Worm (Caenorhabditis elegans) whole organism, L3 larva: ENCODE results near the gene srj-6.

Experiments used
- ZK546.5 ChIP-seq: sonication (generic microtip); optimal IDR thresholded peaks from 2 replicates; lab custom pipeline; 2017; ENCODE audit warnings: missing biosample characterization, missing genetic modification characterization
- aly-2 ChIP-seq: fragments of 150-350 bp; optimal IDR thresholded peaks from 2 replicates; lab custom pipeline; 2014; ENCODE audit warnings: missing biosample characterization, missing genetic modification characterization
- daf-12 ChIP-seq: fragments of 150-350 bp; optimal IDR thresholded peaks from 2 replicates; lab custom pipeline; 2014; ENCODE audit warnings: missing biosample characterization, missing genetic modification reagents, missing genetic modification characterization
- lsy-12 ChIP-seq: sonication (generic microtip); optimal IDR thresholded peaks from 2 replicates; lab custom pipeline; 2016; ENCODE audit warnings: mild to moderate bottlenecking, missing genetic modification characterization, missing compliant biosample characterization
- nhr-76 ChIP-seq: fragments of 150-350 bp; sonication (generic microtip); optimal IDR thresholded peaks from 5 replicates; lab custom pipeline; 2014; ENCODE audit warnings: missing biosample characterization, missing genetic modification characterization
- pha-4 ChIP-seq: fragments of 150-350 bp; optimal IDR thresholded peaks from 2 replicates; lab custom pipeline; 2014; ENCODE audit warnings: missing biosample characterization, missing genetic modification reagents, missing genetic modification characterization
- pqm-1 ChIP-seq: fragments of 150-350 bp; optimal IDR thresholded peaks from 2 replicates; lab custom pipeline; 2017; ENCODE audit warnings: missing biosample characterization, missing genetic modification characterization, inconsistent platforms
- zag-1 ChIP-seq: fragments of 150-350 bp; optimal IDR thresholded peaks from 2 replicates; lab custom pipeline; 2014; ENCODE audit warnings: missing biosample characterization, missing genetic modification characterization
- ztf-11 ChIP-seq: fragments of 150-350 bp; optimal IDR thresholded peaks from 2 replicates; lab custom pipeline; 2014; ENCODE audit warnings: missing biosample characterization, missing genetic modification characterization

DNA sequence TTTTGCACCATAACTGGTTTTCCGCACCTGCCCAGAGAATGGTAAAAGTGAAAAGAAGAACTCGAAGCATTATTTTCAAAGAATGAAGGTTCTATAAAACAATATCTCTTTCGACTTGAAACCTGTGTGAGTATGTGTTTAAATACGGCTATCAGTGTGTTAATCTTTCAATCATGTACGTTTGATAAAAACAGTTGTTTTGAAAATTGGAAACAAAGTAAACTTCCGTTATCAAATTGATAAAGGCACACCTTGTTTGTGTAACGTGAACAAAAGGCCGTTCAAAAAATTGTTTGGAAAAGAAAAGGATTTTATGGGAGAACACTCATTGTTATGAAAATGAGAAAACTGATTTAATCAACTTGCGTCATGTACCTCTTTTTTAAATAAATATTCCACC is 28.0 kb downstream of the srj-6 start, which contains the start of gene F48G7.7:
- TF ChIP-seq nhr-76 = no peak
- TF ChIP-seq daf-12 (tag; lab: Kevin White, UChicago) = no peak
- TF ChIP-seq zag-1 = no peak
- no peak for TF ChIP-seq aly-2 (tag; lab: Kevin White, UChicago)
- no peak for TF ChIP-seq ztf-11 (tag; lab: Kevin White, UChicago)
- TF ChIP-seq lsy-12 (tag; lab: Kevin White, UChicago) = no peak
- no peak for TF ChIP-seq pha-4 (tag; lab: Kevin White, UChicago)
- TF ChIP-seq ZK546.5 (tag; lab: Kevin White, UChicago) = no peak
- TF ChIP-seq pqm-1 = no peak
